Fruit fly (Drosophila melanogaster) whole organism, embryonic: ENCODE measurements around the gene GAPsec.

Experiments
- Atf3 ChIP-seq: fragments of 200-800 bp; sonication (Bioruptor generic); optimal IDR thresholded peaks from 3 replicates; lab custom pipeline; 2016; ENCODE audit warnings: missing biosample characterization, missing genetic modification characterization
- Bteb2 ChIP-seq: fragments of 200-800 bp; sonication (Bioruptor generic); optimal IDR thresholded peaks from 2 replicates; lab custom pipeline; 2016; ENCODE audit warnings: missing biosample characterization, missing genetic modification characterization
- CG10321 ChIP-seq: fragments of 200-800 bp; sonication (Bioruptor generic); IDR thresholded peaks from 2 replicates; pipeline ENCODE4 v1.3.6; 2022; ENCODE audit warnings: missing biosample characterization, missing genetic modification characterization
- CG10462 ChIP-seq: fragments of 200-800 bp; sonication (Bioruptor generic); optimal IDR thresholded peaks from 2 replicates; lab custom pipeline; 2016; ENCODE audit warnings: missing biosample characterization, missing genetic modification characterization
- CG12104 ChIP-seq: fragments of 200-800 bp; sonication (Bioruptor generic); optimal IDR thresholded peaks from 3 replicates; lab custom pipeline; 2016; ENCODE audit warnings: missing biosample characterization, missing genetic modification characterization
- CG13123 ChIP-seq: fragments of 200-800 bp; sonication (Bioruptor generic); optimal IDR thresholded peaks from 2 replicates; lab custom pipeline; 2016; ENCODE audit warnings: missing biosample characterization, missing genetic modification characterization
- CG15269 ChIP-seq: fragments of 200-800 bp; sonication (Bioruptor generic); optimal IDR thresholded peaks from 2 replicates; lab custom pipeline; 2018; ENCODE audit warnings: missing biosample characterization, mild to moderate bottlenecking, missing genetic modification characterization, moderate library complexity
- CG1603 ChIP-seq: fragments of 200-800 bp; sonication (Bioruptor generic); optimal IDR thresholded peaks from 2 replicates; lab custom pipeline; 2019; ENCODE audit warnings: missing biosample characterization, mild to moderate bottlenecking, missing genetic modification characterization, moderate library complexity
- CG16779 ChIP-seq: fragments of 200-800 bp; sonication (Bioruptor generic); IDR thresholded peaks from 2 replicates; pipeline ENCODE4 v1.3.6; 2022; ENCODE audit warnings: missing biosample characterization, missing genetic modification characterization
- CG16815 ChIP-seq: fragments of 200-800 bp; sonication (Bioruptor generic); optimal IDR thresholded peaks from 3 replicates; lab custom pipeline; 2017; ENCODE audit warnings: missing biosample characterization, mild to moderate bottlenecking, missing genetic modification characterization
- CG2889 ChIP-seq: fragments of 200-800 bp; sonication (Bioruptor generic); IDR thresholded peaks from 3 replicates; pipeline ENCODE4 v1.3.6; 2022; ENCODE audit warnings: missing biosample characterization, missing genetic modification characterization
- CG34224 ChIP-seq: fragments of 200-800 bp; sonication (Bioruptor generic); IDR thresholded peaks from 3 replicates; pipeline ENCODE4 v1.3.6; 2022; ENCODE audit warnings: missing biosample characterization, missing genetic modification characterization; ENCODE audit not compliant: partially characterized antibody
- CG6765 ChIP-seq: fragments of 200-800 bp; sonication (Bioruptor generic); optimal IDR thresholded peaks from 3 replicates; lab custom pipeline; 2017; ENCODE audit warnings: missing biosample characterization, mild to moderate bottlenecking, missing genetic modification characterization
- CG7786 ChIP-seq: fragments of 200-800 bp; sonication (Bioruptor generic); optimal IDR thresholded peaks from 2 replicates; lab custom pipeline; 2016; ENCODE audit warnings: missing biosample characterization, missing genetic modification characterization
- CHES-1-like ChIP-seq: fragments of 200-800 bp; sonication (Bioruptor generic); optimal IDR thresholded peaks from 2 replicates; lab custom pipeline; 2016; ENCODE audit warnings: missing biosample characterization, missing genetic modification characterization
- Dbx ChIP-seq: fragments of 200-800 bp; sonication (Bioruptor generic); IDR thresholded peaks from 3 replicates; pipeline ENCODE4 v1.3.6; 2022; ENCODE audit warnings: missing biosample characterization, missing genetic modification characterization
- Drgx ChIP-seq: fragments of 200-800 bp; sonication (Bioruptor generic); IDR thresholded peaks from 2 replicates; pipeline ENCODE4 v1.3.6; 2022; ENCODE audit warnings: missing biosample characterization, missing genetic modification characterization
- E2f2 ChIP-seq: fragments of 200-800 bp; sonication (Bioruptor generic); IDR thresholded peaks from 2 replicates; pipeline ENCODE4 v1.3.6; 2022; ENCODE audit warnings: missing biosample characterization, missing genetic modification characterization
- HLH3B ChIP-seq: fragments of 200-800 bp; sonication (Bioruptor generic); IDR thresholded peaks from 2 replicates; pipeline ENCODE4 v1.3.6; 2022; ENCODE audit warnings: missing biosample characterization, missing genetic modification characterization
- Mrtf ChIP-seq: fragments of 200-800 bp; sonication (Bioruptor generic); IDR thresholded peaks from 3 replicates; pipeline ENCODE4 v1.3.6; 2022; ENCODE audit warnings: missing biosample characterization, missing genetic modification characterization
- NK7.1 ChIP-seq: fragments of 200-800 bp; sonication (Bioruptor generic); optimal IDR thresholded peaks from 3 replicates; lab custom pipeline; 2016; ENCODE audit warnings: missing biosample characterization, missing genetic modification characterization
- Nf-YB ChIP-seq: fragments of 200-800 bp; sonication (Bioruptor generic); optimal IDR thresholded peaks from 3 replicates; lab custom pipeline; 2019; ENCODE audit warnings: missing biosample characterization, mild to moderate bottlenecking, missing genetic modification characterization, moderate library complexity
- Sox102F ChIP-seq: fragments of 200-800 bp; sonication (Bioruptor generic); optimal IDR thresholded peaks from 2 replicates; lab custom pipeline; 2018; ENCODE audit warnings: missing biosample characterization, mild to moderate bottlenecking, missing genetic modification characterization, moderate library complexity
- bbx ChIP-seq: fragments of 200-800 bp; sonication (Bioruptor generic); IDR thresholded peaks from 2 replicates; pipeline ENCODE4 v1.3.6; 2022; ENCODE audit warnings: missing biosample characterization, missing genetic modification characterization; ENCODE audit not compliant: partially characterized antibody
- bigmax ChIP-seq: fragments of 200-800 bp; sonication (Bioruptor generic); optimal IDR thresholded peaks from 2 replicates; lab custom pipeline; 2018; ENCODE audit warnings: missing biosample characterization, mild to moderate bottlenecking, missing genetic modification characterization
- btn ChIP-seq: fragments of 200-800 bp; sonication (Bioruptor generic); optimal IDR thresholded peaks from 2 replicates; lab custom pipeline; 2016; ENCODE audit warnings: missing biosample characterization, missing genetic modification characterization
- caup ChIP-seq: fragments of 200-800 bp; sonication (Bioruptor generic); optimal IDR thresholded peaks from 3 replicates; lab custom pipeline; 2017; ENCODE audit warnings: missing biosample characterization, mild to moderate bottlenecking, missing genetic modification characterization, moderate library complexity; ENCODE audit not compliant: severe bottlenecking
- cg ChIP-seq: fragments of 200-800 bp; sonication (Bioruptor generic); optimal IDR thresholded peaks from 3 replicates; lab custom pipeline; 2019; ENCODE audit warnings: missing biosample characterization, mild to moderate bottlenecking, missing genetic modification characterization, moderate library complexity
- chn ChIP-seq: fragments of 200-800 bp; sonication (Bioruptor generic); optimal IDR thresholded peaks from 2 replicates; lab custom pipeline; 2016; ENCODE audit warnings: missing biosample characterization, missing genetic modification characterization
- disco-r ChIP-seq: fragments of 200-800 bp; sonication (Bioruptor generic); optimal IDR thresholded peaks from 2 replicates; lab custom pipeline; 2016; ENCODE audit warnings: missing biosample characterization, missing genetic modification characterization
- dmrt11E ChIP-seq: fragments of 200-800 bp; sonication (Bioruptor generic); optimal IDR thresholded peaks from 3 replicates; lab custom pipeline; 2018; ENCODE audit warnings: missing biosample characterization, mild to moderate bottlenecking, missing genetic modification characterization, moderate library complexity
- ems ChIP-seq: fragments of 200-800 bp; sonication (Bioruptor generic); optimal IDR thresholded peaks from 3 replicates; lab custom pipeline; 2016; ENCODE audit warnings: missing biosample characterization, missing genetic modification characterization
- eve ChIP-seq, 2 experiments: fragments of >200 bp; optimal IDR thresholded peaks; 2 replicates each; lab custom pipeline; 2017; ENCODE audit warnings: missing biosample characterization in 2 of 2, missing genetic modification characterization in 2 of 2
- fd102C ChIP-seq: fragments of 200-800 bp; sonication (Bioruptor generic); optimal IDR thresholded peaks from 2 replicates; lab custom pipeline; 2018; ENCODE audit warnings: missing biosample characterization, mild to moderate bottlenecking, missing genetic modification characterization, moderate library complexity
- klu ChIP-seq: fragments of 200-800 bp; sonication (Bioruptor generic); IDR thresholded peaks from 2 replicates; pipeline ENCODE4 v1.3.6; 2022; ENCODE audit warnings: missing biosample characterization, missing genetic modification characterization
- kni ChIP-seq: fragments of 200-800 bp; sonication (Bioruptor generic); optimal IDR thresholded peaks from 3 replicates; lab custom pipeline; 2017; ENCODE audit warnings: mild to moderate bottlenecking, missing biosample characterization, missing genetic modification reagents, missing genetic modification characterization
- mld ChIP-seq: fragments of 200-800 bp; sonication (Bioruptor generic); IDR thresholded peaks from 3 replicates; pipeline ENCODE4 v1.3.6; 2022; ENCODE audit warnings: missing biosample characterization, missing genetic modification characterization; ENCODE audit not compliant: partially characterized antibody
- nau ChIP-seq: fragments of 200-800 bp; sonication (Bioruptor generic); optimal IDR thresholded peaks from 3 replicates; lab custom pipeline; 2017; ENCODE audit warnings: missing biosample characterization, mild to moderate bottlenecking, missing genetic modification characterization, missing genetic modification reagents
- pho ChIP-seq: fragments of 200-800 bp; sonication (Bioruptor generic); optimal IDR thresholded peaks from 2 replicates; lab custom pipeline; 2016; ENCODE audit warnings: missing biosample characterization, missing genetic modification characterization
- sna ChIP-seq: fragments of 200-800 bp; sonication (Bioruptor generic); IDR thresholded peaks from 2 replicates; pipeline ENCODE4 v1.3.6; 2022; ENCODE audit warnings: missing biosample characterization, missing genetic modification characterization; ENCODE audit not compliant: partially characterized antibody
- sug ChIP-seq: fragments of 200-800 bp; optimal IDR thresholded peaks from 2 replicates; lab custom pipeline; 2019; ENCODE audit warnings: missing biosample characterization, mild to moderate bottlenecking, missing genetic modification characterization, moderate library complexity
- tgo ChIP-seq: fragments of 200-800 bp; sonication (Bioruptor generic); IDR thresholded peaks from 3 replicates; pipeline ENCODE4 v1.3.6; 2022; ENCODE audit warnings: missing biosample characterization, missing genetic modification characterization
- tup ChIP-seq: fragments of 200-800 bp; sonication (Bioruptor generic); optimal IDR thresholded peaks from 2 replicates; lab custom pipeline; 2016; ENCODE audit warnings: missing biosample characterization, mild to moderate bottlenecking, missing genetic modification characterization, moderate library complexity
- unc-4 ChIP-seq: fragments of 200-800 bp; sonication (Bioruptor generic); IDR thresholded peaks from 2 replicates; pipeline ENCODE4 v1.3.6; 2022; ENCODE audit warnings: missing biosample characterization, missing genetic modification characterization; ENCODE audit not compliant: partially characterized antibody
- vvl ChIP-seq: fragments of 200-800 bp; sonication (Bioruptor generic); IDR thresholded peaks from 2 replicates; pipeline ENCODE4 v1.3.6; 2022; ENCODE audit warnings: missing biosample characterization, missing genetic modification characterization

GAPsec gene

DNA sequence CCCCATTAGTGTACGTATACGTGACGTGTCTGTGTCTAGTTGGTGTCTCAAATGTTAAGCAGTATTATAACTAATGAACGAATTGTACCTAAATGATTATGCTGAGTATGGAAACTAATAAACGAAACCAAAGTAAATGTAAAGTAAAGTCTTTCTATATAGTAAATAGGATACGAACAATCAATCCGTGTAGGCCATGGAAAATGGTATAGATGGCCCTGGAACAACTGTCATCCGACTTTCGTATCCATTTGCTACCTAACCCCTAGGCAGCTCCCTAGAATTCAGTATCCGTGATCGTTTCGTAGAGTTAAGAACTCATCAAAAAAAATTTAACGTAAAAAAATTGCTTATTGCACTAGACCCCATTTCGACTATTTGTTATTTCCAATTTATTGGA is 6.8 kb downstream of the GAPsec start, which contains the start of gene S-Lap1:
Gene S-Lap1 (plus strand): TSS at position 301 of the 400 bp plus-strand sequence.
- TF ChIP-seq kni (GFP tag; lab: Kevin White, UChicago) (no peak), cg (GFP tag; lab: Kevin White, UChicago) (no peak), klu (GFP tag; lab: Robert Waterston, UW) (no peak), E2f2 (GFP tag; lab: Robert Waterston, UW) (no peak), HLH3B (GFP tag; lab: Robert Waterston, UW) (no peak), CG10462 (GFP tag; lab: Kevin White, UChicago) (no peak), Sox102F (GFP tag; lab: Kevin White, UChicago) (no peak)

DNA sequence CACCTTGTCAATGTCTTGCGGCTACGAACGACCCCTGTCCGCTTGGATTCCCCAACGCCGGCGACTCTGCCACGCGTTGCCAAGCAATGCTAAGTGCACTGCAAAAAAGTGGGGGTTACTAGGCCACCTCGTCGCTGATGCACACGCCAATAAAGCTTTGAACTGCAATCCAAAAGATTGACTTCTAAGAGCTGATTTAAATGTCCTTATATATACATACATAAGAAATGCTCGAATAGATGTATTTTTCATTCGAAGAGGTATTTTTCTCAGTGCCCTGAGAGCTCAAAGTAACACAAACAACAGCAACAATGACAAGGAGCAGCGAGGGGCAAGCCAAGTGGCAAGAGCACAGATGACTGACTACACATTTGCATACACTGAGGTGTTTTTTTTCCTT is 16.3 kb downstream of the GAPsec start:
- no peak for TF ChIP-seq CG6765 (GFP tag; lab: Kevin White, UChicago)
- no peak for TF ChIP-seq Mrtf (GFP tag; lab: Robert Waterston, UW)
- peak; percentile 40; the same call in 1 of the 2 replicates for TF ChIP-seq Drgx (GFP tag; lab: Robert Waterston, UW)

DNA sequence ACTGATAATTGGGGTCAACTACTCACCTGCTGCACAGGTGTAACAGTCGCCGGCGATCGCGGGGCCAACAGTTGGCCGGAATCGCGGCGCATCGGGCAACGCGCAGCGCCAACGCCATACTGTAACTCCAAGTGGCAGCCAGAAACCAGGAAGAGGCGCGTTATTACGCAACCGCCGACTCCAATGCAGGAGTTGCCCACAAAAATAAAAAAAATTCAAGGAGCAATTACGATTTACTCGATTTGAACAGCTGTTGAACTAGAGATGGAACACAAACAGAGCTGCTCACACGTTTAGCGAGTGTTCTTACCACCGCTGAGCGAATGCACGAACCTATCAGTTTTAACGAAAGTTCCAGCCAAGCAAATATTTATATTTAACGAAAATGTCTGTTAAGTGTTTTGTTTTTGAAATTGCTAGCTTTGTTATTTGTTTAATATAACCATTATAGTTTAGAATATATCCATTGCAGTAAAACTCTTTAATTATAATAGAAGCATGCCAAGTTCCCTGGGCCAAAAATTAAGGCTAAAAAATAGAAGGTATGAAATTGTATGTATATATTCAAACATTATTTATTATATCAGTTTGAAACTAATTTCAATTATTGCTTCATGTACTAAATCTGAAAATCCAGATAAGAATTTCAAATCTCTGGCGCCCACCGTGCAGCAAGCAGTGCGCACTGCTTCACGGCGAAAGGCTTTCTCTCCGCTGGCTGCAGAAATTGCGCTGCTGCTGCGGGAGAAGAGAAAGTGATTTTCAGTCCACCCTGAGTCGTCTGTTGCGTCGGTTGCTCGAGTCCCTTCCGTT is 19.6 kb downstream of the GAPsec start, which contains the start of the genes CG5989 and CG6282:
Gene CG5989 (minus strand): TSS at position 270 of the 813 bp plus-strand sequence.
Gene CG6282 (plus strand): TSS at position 778 of the 813 bp plus-strand sequence.
- TF ChIP-seq dmrt11E: peak; percentile 31
- TF ChIP-seq Dbx (GFP tag; lab: Robert Waterston, UW): no peak
- no peak for TF ChIP-seq CG12104
- TF ChIP-seq eve (GFP tag; optimal IDR thresholded peaks at IDR 0.05; lab: Kevin White, UChicago): no peak
- peak; percentile 31 for TF ChIP-seq pho (GFP tag; lab: Kevin White, UChicago)
- peak; percentile 62; the same call in 1 of the 2 replicates for TF ChIP-seq CG16779 (GFP tag; lab: Robert Waterston, UW)
- TF ChIP-seq vvl (GFP tag; lab: Robert Waterston, UW): no peak; the same call in 1 of the 2 replicates
- no peak for TF ChIP-seq NK7.1 (GFP tag; lab: Kevin White, UChicago)
- no peak for TF ChIP-seq CG7786 (GFP tag; lab: Kevin White, UChicago)
- no peak for TF ChIP-seq nau
- no peak for TF ChIP-seq tgo (GFP tag; lab: Robert Waterston, UW)
- TF ChIP-seq CG10321: no peak
- TF ChIP-seq Atf3 (GFP tag; lab: Kevin White, UChicago): no peak
- TF ChIP-seq CG15269 (tag; lab: Kevin White, UChicago): peak; percentile 41
- peak; percentile 59 for TF ChIP-seq CG1603 (tag; lab: Kevin White, UChicago)
- TF ChIP-seq unc-4: peak; percentile 61
- peak; percentile 49; the same call in 2 of the 3 replicates for TF ChIP-seq CG2889 (GFP tag; lab: Robert Waterston, UW)
- TF ChIP-seq CG34224 (GFP tag; lab: Robert Waterston, UW): peak; percentile 52; the same call in 2 of the 3 replicates
- no peak for TF ChIP-seq fd102C (GFP tag; lab: Kevin White, UChicago)
- TF ChIP-seq Nf-YB (GFP tag; lab: Kevin White, UChicago): peak; percentile 31
- no peak for TF ChIP-seq disco-r (GFP tag; lab: Kevin White, UChicago)
- no peak for TF ChIP-seq CG13123
- TF ChIP-seq sug (tag; lab: Kevin White, UChicago): peak; percentile 53
- TF ChIP-seq bigmax (GFP tag; lab: Kevin White, UChicago): no peak
- no peak for TF ChIP-seq CG16815 (GFP tag; lab: Kevin White, UChicago)
- no peak for TF ChIP-seq btn
- no peak for TF ChIP-seq chn (GFP tag; lab: Kevin White, UChicago)
- TF ChIP-seq mld (GFP tag; lab: Robert Waterston, UW): no peak
- TF ChIP-seq caup (GFP tag; lab: Kevin White, UChicago): no peak
- peak; percentile 65 for TF ChIP-seq ems (GFP tag; lab: Kevin White, UChicago)
- TF ChIP-seq CHES-1-like (GFP tag; lab: Kevin White, UChicago): no peak
- no peak for TF ChIP-seq bbx (GFP tag; lab: Robert Waterston, UW)
- no peak; the same call in 1 of the 2 replicates for TF ChIP-seq sna
- TF ChIP-seq Bteb2 (GFP tag; lab: Kevin White, UChicago): no peak
- no peak for TF ChIP-seq tup
